Worm (Caenorhabditis elegans) whole organism, midembryonic: Measurements from ENCODE around the gene aakb-1.

Experiments used
- T22C8.4 ChIP-seq: fragments of 200-800 bp; sonication (Bioruptor generic); IDR thresholded peaks from 2 replicates; pipeline ENCODE4 v1.3.6; 2022; ENCODE audit warnings: missing genetic modification characterization, missing compliant biosample characterization
- cog-1 ChIP-seq: sonication (generic microtip); optimal IDR thresholded peaks from 2 replicates; lab custom pipeline; 2016; ENCODE audit warnings: missing genetic modification characterization, missing compliant biosample characterization
- flt-1 ChIP-seq: fragments of 200-800 bp; sonication (Bioruptor generic); IDR thresholded peaks from 2 replicates; pipeline ENCODE4 v1.3.6; 2022; ENCODE audit warnings: missing genetic modification characterization, missing compliant biosample characterization
- klf-2 ChIP-seq: fragments of 200-800 bp; sonication (Bioruptor generic); conservative IDR thresholded peaks from 2 replicates; pipeline ENCODE4 v1.3.6; 2022; ENCODE audit warnings: missing genetic modification reagents, missing genetic modification characterization, missing compliant biosample characterization
- med-1 ChIP-seq: sonication (generic microtip); optimal IDR thresholded peaks from 2 replicates; lab custom pipeline; 2017; ENCODE audit warnings: missing genetic modification characterization, mild to moderate bottlenecking, missing compliant biosample characterization, antibody characterized with exemption, missing genetic modification reagents; ENCODE audit not compliant: insufficient read depth
- ref-1 ChIP-seq: fragments of 200-800 bp; sonication (Bioruptor generic); conservative IDR thresholded peaks from 2 replicates; pipeline ENCODE4 v1.3.6; 2022; ENCODE audit warnings: missing genetic modification reagents, missing genetic modification characterization, missing compliant biosample characterization
- tab-1 ChIP-seq: fragments of 200-800 bp; sonication (Bioruptor generic); IDR thresholded peaks from 2 replicates; pipeline ENCODE4 v1.3.6; 2022; ENCODE audit warnings: missing genetic modification characterization, missing compliant biosample characterization
- ztf-23 ChIP-seq: fragments of 200-800 bp; sonication (Bioruptor generic); IDR thresholded peaks from 2 replicates; pipeline ENCODE4 v1.3.6; 2022; ENCODE audit warnings: missing genetic modification reagents, missing genetic modification characterization, missing compliant biosample characterization
- ztf-29 ChIP-seq: fragments of 200-800 bp; sonication (Bioruptor generic); IDR thresholded peaks from 2 replicates; pipeline ENCODE4 v1.3.6; 2022; ENCODE audit warnings: missing genetic modification reagents, missing genetic modification characterization, missing compliant biosample characterization

The aakb-1 gene

DNA sequence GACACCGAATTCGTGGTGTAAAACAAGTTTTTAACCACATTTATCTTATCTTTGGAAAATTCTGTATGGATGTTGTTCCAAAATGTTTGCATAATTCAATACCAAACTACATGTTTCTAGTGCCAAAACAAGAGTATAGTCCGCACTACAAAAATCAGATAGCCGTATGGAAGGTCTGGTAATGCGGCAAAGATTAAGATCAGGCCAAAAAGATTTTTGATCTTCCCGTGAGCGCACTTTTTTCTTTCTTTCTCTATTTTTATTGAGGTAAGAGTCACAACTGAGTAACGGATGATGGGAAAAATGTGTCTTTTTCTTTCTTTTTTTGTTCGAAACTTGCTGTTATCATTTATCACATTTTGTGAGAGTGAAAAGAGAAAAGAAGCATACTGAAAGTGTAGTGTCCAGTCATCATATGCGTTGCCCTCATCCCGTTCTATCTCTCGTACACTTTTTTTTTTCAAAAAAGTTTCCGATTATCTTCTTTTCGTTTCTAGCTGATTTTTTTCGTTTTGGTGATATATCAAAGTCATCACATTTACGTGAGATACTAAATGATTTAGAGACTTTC is 10.9 kb upstream of the aakb-1 start:
- TF ChIP-seq ztf-23 (GFP tag; lab: Robert Waterston, UW) (no peak), ztf-29 (GFP tag; lab: Robert Waterston, UW) (no peak), tab-1 (GFP tag; lab: Robert Waterston, UW) (no peak), cog-1 (no peak), klf-2 (GFP tag; lab: Robert Waterston, UW) (no peak), med-1 (GFP tag; lab: Kevin White, UChicago) (no peak), ref-1 (GFP tag; lab: Robert Waterston, UW) (no peak), T22C8.4 (GFP tag; lab: Robert Waterston, UW) (no peak), flt-1 (GFP tag; lab: Robert Waterston, UW) (no peak)

DNA sequence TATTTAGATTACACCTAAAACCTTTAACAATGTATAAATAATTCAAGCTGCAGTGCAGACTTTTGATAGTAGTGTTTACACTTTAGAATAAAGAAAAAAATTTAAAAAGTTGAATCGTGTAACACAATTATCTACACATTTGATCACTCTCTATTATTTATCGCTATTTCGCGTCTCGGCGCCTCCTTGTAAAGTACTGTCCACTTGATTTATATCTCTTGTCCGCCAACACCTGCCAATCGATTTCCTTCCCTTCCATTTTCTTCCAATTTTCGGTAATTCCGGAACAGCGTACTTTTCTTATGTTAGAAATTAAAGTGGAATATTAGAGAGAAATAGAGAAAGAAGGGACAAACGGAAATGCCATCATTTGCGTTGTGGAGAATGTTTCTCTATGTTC is 10.0 kb upstream of the aakb-1 start:
- no peak for TF ChIP-seq cog-1
- TF ChIP-seq tab-1 (GFP tag; lab: Robert Waterston, UW), result no peak
- no peak for TF ChIP-seq T22C8.4 (GFP tag; lab: Robert Waterston, UW)
- no peak for TF ChIP-seq ref-1 (GFP tag; lab: Robert Waterston, UW)

DNA sequence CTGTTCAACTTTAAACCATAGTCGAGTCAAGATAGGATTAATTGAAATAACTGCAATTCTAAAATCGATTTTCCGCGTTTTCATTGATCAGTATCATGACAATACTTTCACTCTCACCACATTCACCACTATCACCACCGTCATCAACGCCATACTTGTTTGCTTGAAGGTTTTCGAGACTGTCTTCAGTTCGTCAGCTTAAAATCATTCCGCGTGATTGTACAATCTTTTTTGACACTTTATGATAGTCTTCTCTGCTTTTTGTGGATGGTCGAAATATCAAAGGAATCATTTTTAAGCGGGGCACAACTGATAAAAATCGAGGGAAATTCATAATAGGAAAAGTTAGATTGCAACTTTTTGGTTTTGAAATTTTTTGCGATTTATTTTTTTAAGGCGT is 9.3 kb upstream of the aakb-1 start:
- TF ChIP-seq T22C8.4 (GFP tag; lab: Robert Waterston, UW) (no peak), ztf-23 (GFP tag; lab: Robert Waterston, UW) (no peak), flt-1 (GFP tag; lab: Robert Waterston, UW) (no peak), ref-1 (GFP tag; lab: Robert Waterston, UW) (no peak), klf-2 (GFP tag; lab: Robert Waterston, UW) (no peak), tab-1 (GFP tag; lab: Robert Waterston, UW) (no peak), med-1 (GFP tag; lab: Kevin White, UChicago) (no peak), ztf-29 (GFP tag; lab: Robert Waterston, UW) (no peak), cog-1 (no peak)

DNA sequence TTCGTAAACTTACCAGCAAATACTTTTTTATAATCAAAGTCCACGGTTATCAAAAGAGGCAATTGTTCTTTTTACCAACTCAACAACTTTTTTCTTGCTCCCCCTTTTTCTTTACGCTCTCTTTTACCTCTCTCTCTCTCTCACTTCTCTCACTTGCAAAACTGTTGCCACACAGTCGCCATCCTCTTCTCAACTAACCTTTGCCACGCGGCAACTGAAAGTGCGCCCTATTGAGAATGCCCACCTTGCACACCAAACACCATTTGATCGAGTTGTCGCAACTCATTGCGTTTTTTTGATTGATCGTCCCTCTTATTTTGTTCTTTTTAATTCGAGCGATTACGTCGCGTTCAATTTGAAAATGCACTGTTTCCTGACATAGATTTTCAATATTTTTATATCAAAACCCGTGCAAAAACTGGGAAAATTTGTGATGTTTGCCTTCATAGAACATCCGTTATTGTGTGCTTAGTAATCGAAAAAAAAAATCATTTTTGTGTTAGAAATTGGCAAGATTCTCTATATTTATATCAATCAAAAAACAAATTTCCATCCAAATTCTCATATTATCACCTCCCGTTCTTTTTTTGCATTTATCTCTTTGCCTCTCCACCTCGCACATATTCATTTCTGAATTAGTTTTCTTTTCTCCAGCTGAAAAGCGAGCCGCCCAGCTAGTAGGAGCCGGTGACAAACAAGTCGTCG is 8.8 kb upstream of the aakb-1 start, which contains the start of gene nhr-71:
Gene nhr-71 (plus strand): TSS at position 655 of the 705 bp plus-strand sequence.
- TF ChIP-seq med-1 (GFP tag; lab: Kevin White, UChicago) (no peak), ref-1 (GFP tag; lab: Robert Waterston, UW) (no peak), tab-1 (GFP tag; lab: Robert Waterston, UW) (no peak), T22C8.4 (GFP tag; lab: Robert Waterston, UW) (no peak), cog-1 (no peak), klf-2 (GFP tag; lab: Robert Waterston, UW) (no peak), ztf-29 (GFP tag; lab: Robert Waterston, UW) (no peak), ztf-23 (GFP tag; lab: Robert Waterston, UW) (no peak), flt-1 (GFP tag; lab: Robert Waterston, UW) (no peak)

- TF ChIP-seq T22C8.4 (GFP tag; lab: Robert Waterston, UW) (no peak), ref-1 (GFP tag; lab: Robert Waterston, UW) (no peak), flt-1 (GFP tag; lab: Robert Waterston, UW) (no peak), klf-2 (GFP tag; lab: Robert Waterston, UW) (no peak), cog-1 (no peak), tab-1 (GFP tag; lab: Robert Waterston, UW) (no peak), ztf-29 (GFP tag; lab: Robert Waterston, UW) (no peak), med-1 (GFP tag; lab: Kevin White, UChicago) (no peak), ztf-23 (GFP tag; lab: Robert Waterston, UW) (no peak)
These were observed 7.6 kb upstream of the aakb-1 start for ce11 chrX:13747997-13748396.

ce11 chrX:13752822-13753581 is 2.6 kb upstream of the aakb-1 start:
- TF ChIP-seq cog-1 (no peak), med-1 (GFP tag; lab: Kevin White, UChicago) (no peak), tab-1 (GFP tag; lab: Robert Waterston, UW) (no peak), ztf-29 (GFP tag; lab: Robert Waterston, UW) (no peak), ref-1 (GFP tag; lab: Robert Waterston, UW) (no peak), ztf-23 (GFP tag; lab: Robert Waterston, UW) (no peak), flt-1 (GFP tag; lab: Robert Waterston, UW) (no peak), klf-2 (GFP tag; lab: Robert Waterston, UW) (no peak), T22C8.4 (GFP tag; lab: Robert Waterston, UW) (no peak)

- TF ChIP-seq flt-1 (GFP tag; lab: Robert Waterston, UW) (no peak), T22C8.4 (GFP tag; lab: Robert Waterston, UW) (no peak), klf-2 (GFP tag; lab: Robert Waterston, UW) (no peak)
These were observed 1.1 kb upstream of the aakb-1 start for ce11 chrX:13754498-13754897.

DNA sequence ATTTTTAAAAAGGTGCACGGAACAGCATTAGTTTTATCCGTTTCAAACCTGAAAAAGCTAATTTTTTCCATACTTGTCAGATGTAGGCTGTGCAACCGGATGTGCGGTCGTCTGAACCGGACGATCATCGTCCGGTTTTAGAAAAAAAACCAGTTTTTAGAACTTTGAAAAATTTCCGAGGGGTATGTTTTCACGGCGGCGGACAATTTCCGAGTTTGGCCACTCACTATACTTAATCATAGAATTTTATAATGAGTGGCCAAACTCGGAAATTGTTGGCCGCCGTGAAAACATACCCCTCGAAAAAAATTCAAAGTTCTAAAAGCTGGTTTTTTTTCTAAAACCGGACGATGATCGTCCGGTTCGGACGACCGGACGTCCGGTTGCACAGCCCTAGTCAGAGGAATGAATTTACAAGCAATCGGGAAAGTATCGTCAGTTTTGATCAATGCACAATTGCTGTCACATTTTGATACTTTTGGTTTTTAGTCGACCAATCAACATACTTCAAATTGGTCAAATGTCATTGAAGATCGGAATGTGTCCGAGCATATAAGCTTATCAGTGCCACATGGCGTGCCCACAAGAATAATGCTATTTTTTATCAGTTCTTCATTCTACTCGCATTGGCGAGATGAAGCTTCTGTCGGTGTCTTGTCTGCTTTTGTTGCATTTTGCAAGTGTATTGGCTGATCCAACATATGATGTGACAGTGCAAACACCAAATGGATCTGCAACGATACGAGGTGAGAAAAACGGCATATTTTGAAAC is 4.3 kb downstream of the aakb-1 start, which contains the start of gene cest-13:
Gene cest-13 (plus strand): TSS at position 562 of the 772 bp plus-strand sequence.
- no peak for TF ChIP-seq ref-1 (GFP tag; lab: Robert Waterston, UW)
- no peak for TF ChIP-seq med-1 (GFP tag; lab: Kevin White, UChicago)
- no peak for TF ChIP-seq tab-1 (GFP tag; lab: Robert Waterston, UW)
